Fruit fly (Drosophila melanogaster) whole organism, adult: ENCODE data around the gene CG14696.

Experiments used
- CG11617 ChIP-seq: fragments of 200-800 bp; sonication (Bioruptor generic); optimal IDR thresholded peaks from 2 replicates; lab custom pipeline; 2017; ENCODE audit warnings: mild to moderate bottlenecking, missing biosample characterization, missing genetic modification reagents, missing genetic modification characterization
- CG12768 ChIP-seq: fragments of 200-800 bp; sonication (Bioruptor generic); optimal IDR thresholded peaks from 2 replicates; lab custom pipeline; 2017; ENCODE audit warnings: missing biosample characterization, missing genetic modification characterization, mild to moderate bottlenecking, moderate library complexity, missing genetic modification reagents
- CG14711 ChIP-seq: fragments of 200-800 bp; sonication (Bioruptor generic); optimal IDR thresholded peaks from 2 replicates; lab custom pipeline; 2018; ENCODE audit warnings: missing biosample characterization, mild to moderate bottlenecking, missing genetic modification characterization, moderate library complexity
- CG1620 ChIP-seq: fragments of 200-800 bp; sonication (Bioruptor generic); optimal IDR thresholded peaks from 2 replicates; lab custom pipeline; 2016; ENCODE audit warnings: missing biosample characterization, missing genetic modification characterization
- CG33017 ChIP-seq: fragments of 200-800 bp; sonication (Bioruptor generic); optimal IDR thresholded peaks from 2 replicates; lab custom pipeline; 2018; ENCODE audit warnings: missing biosample characterization, mild to moderate bottlenecking, missing genetic modification characterization, moderate library complexity
- CG5204 ChIP-seq: fragments of 200-800 bp; sonication (Bioruptor generic); optimal IDR thresholded peaks from 2 replicates; lab custom pipeline; 2016; ENCODE audit warnings: missing biosample characterization, missing genetic modification characterization
- CG7045 ChIP-seq: fragments of 200-800 bp; sonication (Bioruptor generic); optimal IDR thresholded peaks from 2 replicates; lab custom pipeline; 2017; ENCODE audit warnings: missing biosample characterization, mild to moderate bottlenecking, missing genetic modification characterization
- CG7101 ChIP-seq: fragments of 200-800 bp; sonication (Bioruptor generic); optimal IDR thresholded peaks from 2 replicates; lab custom pipeline; 2018; ENCODE audit warnings: missing biosample characterization, mild to moderate bottlenecking, missing genetic modification characterization, moderate library complexity
- Clk ChIP-seq: fragments of 200-800 bp; sonication (Bioruptor generic); optimal IDR thresholded peaks from 2 replicates; lab custom pipeline; 2017; ENCODE audit warnings: missing biosample characterization, missing genetic modification characterization
- Crg-1 ChIP-seq: fragments of 200-800 bp; sonication (Bioruptor generic); optimal IDR thresholded peaks from 2 replicates; lab custom pipeline; 2016; ENCODE audit warnings: missing biosample characterization, missing genetic modification characterization
- Hr96 ChIP-seq: fragments of 200-800 bp; sonication (Bioruptor generic); optimal IDR thresholded peaks from 2 replicates; lab custom pipeline; 2016; ENCODE audit warnings: missing biosample characterization, missing genetic modification characterization
- Mnt ChIP-seq: fragments of 200-800 bp; sonication (Bioruptor generic); optimal IDR thresholded peaks from 2 replicates; lab custom pipeline; 2016; ENCODE audit warnings: missing biosample characterization, mild to moderate bottlenecking, missing genetic modification characterization
- bab1 ChIP-seq: fragments of 200-800 bp; sonication (Bioruptor generic); optimal IDR thresholded peaks from 3 replicates; lab custom pipeline; 2019; ENCODE audit warnings: missing biosample characterization, mild to moderate bottlenecking, missing genetic modification characterization, moderate library complexity
- cic ChIP-seq: fragments of 200-800 bp; sonication (Bioruptor generic); optimal IDR thresholded peaks from 2 replicates; lab custom pipeline; 2017; ENCODE audit warnings: missing biosample characterization, mild to moderate bottlenecking, missing genetic modification characterization, moderate library complexity
- cnc ChIP-seq, 2 experiments: fragments of >200 bp; optimal IDR thresholded peaks; 2 replicates each; lab custom pipeline; 2017
- kay ChIP-seq: fragments of 200-800 bp; sonication (Bioruptor generic); peaks from one replicate; lab custom pipeline; 2016; ENCODE audit warnings: missing biosample characterization, missing genetic modification characterization, borderline replicate concordance
- ovo ChIP-seq: fragments of 200-800 bp; sonication (Bioruptor generic); optimal IDR thresholded peaks from 2 replicates; lab custom pipeline; 2016; ENCODE audit warnings: missing biosample characterization, missing genetic modification characterization
- pad ChIP-seq: fragments of 200-800 bp; sonication (Bioruptor generic); optimal IDR thresholded peaks from 3 replicates; lab custom pipeline; 2017; ENCODE audit warnings: missing biosample characterization, missing genetic modification characterization, mild to moderate bottlenecking, moderate library complexity, missing genetic modification reagents
- tj ChIP-seq: fragments of 200-800 bp; sonication (Bioruptor generic); optimal IDR thresholded peaks from 3 replicates; lab custom pipeline; 2017; ENCODE audit warnings: missing biosample characterization, mild to moderate bottlenecking, missing genetic modification characterization, moderate library complexity
- toe ChIP-seq: fragments of 200-800 bp; sonication (Bioruptor generic); optimal IDR thresholded peaks from 2 replicates; lab custom pipeline; 2016; ENCODE audit warnings: missing biosample characterization, missing genetic modification characterization

Gene CG14696

DNA sequence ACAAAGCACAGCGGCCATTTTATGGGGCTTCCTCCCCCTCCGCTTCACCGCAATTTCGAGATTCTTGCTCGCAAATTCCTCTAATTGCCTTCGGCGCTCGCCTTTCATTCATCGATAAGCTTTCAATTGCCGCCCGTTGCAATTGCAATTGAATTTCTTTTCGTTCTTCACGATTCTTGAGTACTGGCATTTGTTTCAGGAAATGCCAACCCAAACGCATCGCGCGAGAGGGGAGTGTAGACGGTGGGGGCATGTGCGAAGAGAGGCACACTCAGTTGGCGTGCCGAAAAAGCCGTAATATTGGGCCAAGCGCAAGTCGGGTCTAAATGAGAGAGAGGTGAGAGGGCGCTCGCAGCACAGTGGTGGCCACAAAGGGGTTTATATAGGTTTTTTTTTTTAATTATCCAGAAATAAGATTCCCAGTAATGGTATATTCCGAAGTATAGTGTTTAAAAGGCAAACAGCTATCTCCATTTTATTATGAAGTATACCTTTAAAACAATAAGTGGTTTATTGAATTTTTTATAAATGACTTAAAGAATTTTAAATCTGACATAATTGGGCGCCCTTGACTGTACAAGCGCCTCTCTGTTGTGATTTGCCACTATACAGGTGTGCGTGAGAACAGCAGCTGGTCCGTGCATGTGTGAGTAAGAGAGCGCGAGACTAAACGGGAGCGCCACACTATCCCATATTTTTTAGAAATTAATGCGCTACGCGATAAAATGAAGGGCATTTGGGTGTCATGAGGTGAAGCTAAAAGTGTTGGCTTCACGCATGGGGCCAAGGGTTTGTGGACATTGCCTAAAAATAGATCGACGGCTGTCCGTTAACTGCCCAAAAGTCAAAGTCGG lies 1.9 kb upstream of the CG14696 start:
- TF ChIP-seq CG7045 (GFP tag; lab: Kevin White, UChicago) (peak; percentile 94), toe (GFP tag; lab: Kevin White, UChicago) (peak; percentile 92), bab1 (GFP tag; lab: Kevin White, UChicago) (peak; percentile 95), Clk (GFP tag; lab: Kevin White, UChicago) (peak; percentile 88), cnc (optimal IDR thresholded peaks at IDR 0.05; lab: Kevin White, UChicago) (no peak), Mnt (peak; percentile 83), CG1620 (GFP tag; lab: Kevin White, UChicago) (peak; percentile 89), cic (GFP tag; lab: Kevin White, UChicago) (peak; percentile 87), CG7101 (tag; lab: Kevin White, UChicago) (peak; percentile 95), CG12768 (peak; percentile 94), Crg-1 (peak; percentile 94), ovo (GFP tag; lab: Kevin White, UChicago) (peak; percentile 79), CG5204 (GFP tag; lab: Kevin White, UChicago) (peak; percentile 97), pad (peak; percentile 97), tj (GFP tag; lab: Kevin White, UChicago) (peak; percentile 78), CG14711 (tag; lab: Kevin White, UChicago) (peak; percentile 87), CG11617 (GFP tag; lab: Kevin White, UChicago) (peak; percentile 97), CG33017 (peak; percentile 94), kay (GFP tag; lab: Kevin White, UChicago) (no peak), Hr96 (peak; percentile 92)

DNA sequence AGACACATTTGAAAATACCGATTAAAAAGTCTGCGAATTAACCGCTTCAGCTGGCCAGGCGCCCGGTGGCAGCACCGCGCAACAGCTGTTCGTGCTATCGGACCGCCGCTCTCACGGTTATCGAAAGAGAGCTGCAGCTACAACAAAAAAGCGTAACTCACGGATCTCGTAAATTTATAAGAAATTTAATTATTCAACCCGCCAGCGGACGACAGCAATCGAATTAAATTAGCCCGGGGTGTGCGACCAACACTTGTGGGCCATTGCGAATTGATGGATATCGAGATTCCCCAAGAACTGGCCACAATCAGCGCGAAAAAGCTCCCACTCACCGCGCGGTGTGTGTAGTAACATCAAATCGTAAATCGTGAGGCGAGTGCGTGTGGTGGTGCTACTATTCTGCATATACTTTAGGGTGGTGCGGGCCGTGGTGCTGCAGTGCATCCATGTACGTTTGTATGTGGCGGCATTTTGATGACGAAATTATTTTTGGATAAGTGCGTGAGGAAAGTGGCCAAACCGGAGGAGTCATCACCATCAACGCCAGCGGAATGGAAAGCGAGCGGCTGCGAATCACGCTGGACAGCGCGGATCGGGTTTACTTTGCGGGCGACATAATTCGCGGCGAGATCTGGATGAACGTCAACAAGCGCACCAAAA lies 751 bp upstream of the CG14696 start, which contains the start of gene Leash:
Leash (plus strand) TSS at position 119 of the 660 bp plus-strand sequence.
- TF ChIP-seq bab1 (GFP tag; lab: Kevin White, UChicago) (peak; percentile 30), Mnt (peak; percentile 9), cic (GFP tag; lab: Kevin White, UChicago) (peak; percentile 4), CG7045 (GFP tag; lab: Kevin White, UChicago) (no peak)

DNA sequence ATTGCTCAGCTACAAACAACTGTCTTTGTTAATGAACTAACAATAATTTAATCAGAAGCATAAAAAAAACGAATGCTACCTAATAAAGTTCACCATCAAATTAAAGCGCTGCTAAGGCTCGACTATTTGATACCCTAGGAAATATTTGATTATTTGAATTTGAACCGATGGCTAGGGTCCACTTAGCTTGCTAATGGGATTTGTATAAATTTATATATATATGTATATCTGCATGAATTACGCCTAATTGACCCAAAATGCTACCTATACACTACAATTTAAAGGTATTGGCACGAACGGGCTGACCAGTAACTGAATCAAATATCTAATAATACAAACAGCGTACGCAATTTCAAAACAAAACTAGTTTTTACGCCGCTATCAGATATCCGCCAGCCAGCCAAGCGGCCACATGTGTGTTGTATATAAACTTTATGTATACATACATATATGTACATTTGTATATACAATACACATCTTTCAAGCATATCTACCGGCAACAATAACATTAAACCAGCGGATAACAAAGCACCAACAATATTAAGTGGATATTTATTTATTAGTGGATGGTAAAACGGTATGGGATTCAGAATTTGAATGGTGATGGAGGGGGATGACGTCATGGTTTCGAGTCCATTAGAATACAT lies 647 bp downstream of the CG14696 start:
- TF ChIP-seq CG12768 (peak; percentile 7), pad (no peak), ovo (GFP tag; lab: Kevin White, UChicago) (no peak), Clk (GFP tag; lab: Kevin White, UChicago) (no peak), CG1620 (GFP tag; lab: Kevin White, UChicago) (no peak), CG11617 (GFP tag; lab: Kevin White, UChicago) (no peak), kay (GFP tag; lab: Kevin White, UChicago) (no peak), CG14711 (tag; lab: Kevin White, UChicago) (no peak), tj (GFP tag; lab: Kevin White, UChicago) (no peak), CG33017 (peak; percentile 25)

DNA sequence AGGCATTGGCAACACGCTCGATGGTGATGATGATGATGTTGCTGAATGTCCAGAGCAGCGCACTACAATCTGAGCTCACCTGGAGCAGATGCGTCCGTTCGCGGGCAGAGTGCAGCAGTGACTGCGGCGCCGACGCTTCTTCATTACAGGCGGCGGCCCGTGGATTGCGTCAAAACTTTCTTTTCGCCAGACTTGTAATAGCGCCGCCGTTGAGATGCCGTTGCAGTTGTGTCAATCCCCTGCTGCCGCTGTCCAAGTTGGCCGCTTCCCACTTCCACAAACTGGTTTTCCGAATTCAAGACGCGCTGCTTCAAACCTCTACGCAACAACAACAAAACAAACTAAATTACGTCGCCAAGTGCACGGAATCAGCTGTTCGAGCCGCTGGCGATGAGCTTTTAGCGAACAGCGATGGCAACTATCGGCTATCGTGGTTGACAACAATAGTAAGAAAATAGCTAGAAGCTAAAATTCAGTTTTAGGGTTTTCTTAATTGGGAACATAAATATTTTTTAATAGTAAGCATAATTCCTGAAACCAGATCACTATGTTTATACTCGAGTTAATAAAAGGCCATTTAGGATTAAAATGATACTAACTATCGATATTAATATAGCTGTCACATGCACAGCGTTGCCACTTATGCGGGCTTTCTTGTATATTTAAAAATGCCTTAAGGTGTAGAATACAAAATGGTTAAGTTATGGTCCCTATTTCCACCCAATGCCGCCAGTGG lies 2.8 kb downstream of the CG14696 start, which contains the start of gene Tpc1:
Tpc1 (minus strand) TSS at position 365 of the 736 bp plus-strand sequence.
- no peak for TF ChIP-seq pad
- TF ChIP-seq toe (GFP tag; lab: Kevin White, UChicago), result peak; percentile 64
- TF ChIP-seq Clk (GFP tag; lab: Kevin White, UChicago), result no peak
- TF ChIP-seq CG7045 (GFP tag; lab: Kevin White, UChicago), result no peak
- TF ChIP-seq cic (GFP tag; lab: Kevin White, UChicago), result peak; percentile 18
- TF ChIP-seq Hr96, result peak; percentile 43
- peak; percentile 8 for TF ChIP-seq CG14711 (tag; lab: Kevin White, UChicago)
- TF ChIP-seq CG11617 (GFP tag; lab: Kevin White, UChicago), result no peak
- peak; percentile 70 for TF ChIP-seq CG1620 (GFP tag; lab: Kevin White, UChicago)
- TF ChIP-seq ovo (GFP tag; lab: Kevin White, UChicago), result peak; percentile 9
- no peak for TF ChIP-seq CG7101 (tag; lab: Kevin White, UChicago)
- TF ChIP-seq kay (GFP tag; lab: Kevin White, UChicago), result no peak
- TF ChIP-seq bab1 (GFP tag; lab: Kevin White, UChicago), result peak; percentile 71
- TF ChIP-seq tj (GFP tag; lab: Kevin White, UChicago), result no peak
- peak; percentile 53 for TF ChIP-seq Crg-1
- TF ChIP-seq CG5204 (GFP tag; lab: Kevin White, UChicago), result no peak
- peak; percentile 56 for TF ChIP-seq Mnt
- TF ChIP-seq CG33017, result no peak
- TF ChIP-seq cnc (optimal IDR thresholded peaks at IDR 0.05; lab: Kevin White, UChicago), result no peak
- TF ChIP-seq CG12768, result peak; percentile 39

DNA sequence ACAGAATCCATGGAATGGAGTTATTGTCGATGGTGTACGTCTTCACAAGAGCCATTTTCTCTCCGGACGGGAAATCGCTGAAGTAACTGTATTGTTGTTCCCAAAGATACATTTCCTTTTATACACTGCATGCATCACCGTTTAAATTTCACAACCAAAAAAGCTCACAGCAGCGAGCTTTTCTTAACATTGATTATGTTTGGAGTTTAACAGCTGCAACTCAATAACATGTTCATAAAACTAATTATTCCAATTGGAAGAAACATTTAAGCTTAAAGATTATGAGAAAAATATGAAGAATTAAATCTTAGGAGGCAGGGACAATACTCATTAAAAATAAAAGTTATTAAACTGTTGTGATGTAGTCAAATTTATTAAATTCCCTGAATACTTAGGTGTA lies 5.6 kb downstream of the CG14696 start, which contains the start of gene CG14695:
CG14695 (minus strand) TSS at position 101 of the 400 bp plus-strand sequence.
- no peak for TF ChIP-seq bab1 (GFP tag; lab: Kevin White, UChicago)
- no peak for TF ChIP-seq cnc (optimal IDR thresholded peaks at IDR 0.05; lab: Kevin White, UChicago)
- TF ChIP-seq CG12768, result no peak
- TF ChIP-seq Hr96, result no peak
- no peak for TF ChIP-seq Clk (GFP tag; lab: Kevin White, UChicago)
- TF ChIP-seq kay (GFP tag; lab: Kevin White, UChicago), result no peak
- no peak for TF ChIP-seq cic (GFP tag; lab: Kevin White, UChicago)
